Worm (Caenorhabditis elegans): ENCODE results near the gene F14D7.8.

- TF ChIP-seq him-1 (tag; optimal IDR thresholded peaks at IDR 0.05) (no peak), W03F9.2 (tag; optimal IDR thresholded peaks at IDR 0.05) (no peak)
These were observed 45.2 kb downstream of the F14D7.8 start for ce11 chrV:14267326-14267942.
